Worm (Caenorhabditis elegans): ENCODE data around the gene M163.5.
A peak's percentile ranks its signal among the peaks of the same experiment; 100 is the strongest.

M163.5 gene

DNA sequence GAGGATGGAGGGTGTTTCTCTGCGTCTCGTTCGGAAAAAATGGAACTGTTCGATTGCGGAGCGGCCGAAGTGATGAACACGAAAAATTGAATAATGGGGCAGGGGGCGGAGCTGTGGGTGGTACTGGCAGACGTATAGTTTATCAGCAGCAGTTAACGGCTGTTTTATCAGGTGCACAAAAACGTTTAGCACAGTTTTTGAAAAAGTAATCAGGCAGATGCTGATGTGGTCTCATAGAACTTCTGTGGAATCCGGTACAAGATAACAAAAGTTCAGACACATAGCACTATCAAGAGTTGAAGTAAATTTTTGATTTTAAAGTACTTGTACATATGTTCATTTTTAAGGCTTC lies 30.7 kb downstream of the M163.5 start (continued):
- TF ChIP-seq nhr-102 (tag; optimal IDR thresholded peaks at IDR 0.05) (no peak), rbr-2 (tag; optimal IDR thresholded peaks at IDR 0.05) (no peak), daf-16 (GFP tag; optimal IDR thresholded peaks at IDR 0.05) (no peak), daf-16 (tag; optimal IDR thresholded peaks at IDR 0.05) (peak; percentile 36), ceh-44 (GFP tag; IDR thresholded peaks at IDR 0.05) (no peak), skn-1 (tag; optimal IDR thresholded peaks at IDR 0.05) (no peak), nhr-11 (tag; optimal IDR thresholded peaks at IDR 0.05) (no peak), nhr-111 (GFP tag; optimal IDR thresholded peaks at IDR 0.05) (no peak), aly-2 (tag; optimal IDR thresholded peaks at IDR 0.05) (no peak), Y105C5A.15 (GFP tag; IDR thresholded peaks at IDR 0.05) (no peak), nhr-77 (tag; optimal IDR thresholded peaks at IDR 0.05) (no peak), dve-1 (tag; optimal IDR thresholded peaks at IDR 0.05; ENCODE audit: insufficient read depth) (peak; percentile 54), ceh-20 (GFP tag; IDR thresholded peaks at IDR 0.05) (no peak), lin-1 (GFP tag; IDR thresholded peaks at IDR 0.05) (0 out of 2 replicates have a peak, but pooled peaks have one; percentile 20), attf-4 (tag; optimal IDR thresholded peaks at IDR 0.05) (no peak), ztf-7 (tag; optimal IDR thresholded peaks at IDR 0.05) (no peak), R02D3.7 (tag; optimal IDR thresholded peaks at IDR 0.05) (no peak), dmd-6 (GFP tag; IDR thresholded peaks at IDR 0.05) (peak; percentile 35), pha-4 (GFP tag; IDR thresholded peaks at IDR 0.05) (no peak), pha-4 (tag; optimal IDR thresholded peaks at IDR 0.05) (no peak), unc-62 (GFP tag; optimal IDR thresholded peaks at IDR 0.05 in 1 of 2) (no peak), unc-62 (tag; optimal IDR thresholded peaks at IDR 0.05) (no peak), gei-8 (GFP tag; optimal IDR thresholded peaks at IDR 0.05) (no peak), egl-27 (tag; optimal IDR thresholded peaks at IDR 0.05) (no peak), pqm-1 (tag; optimal IDR thresholded peaks at IDR 0.05) (peak; percentile 72), ceh-62 (tag; optimal IDR thresholded peaks at IDR 0.05) (no peak), D1046.2 (GFP tag; IDR thresholded peaks at IDR 0.05) (no peak), vab-7 (GFP tag; IDR thresholded peaks at IDR 0.05) (no peak), sdz-12 (GFP tag; optimal IDR thresholded peaks at IDR 0.05) (no peak), aha-1 (tag) (no peak), F10B5.3 (tag; optimal IDR thresholded peaks at IDR 0.05) (peak; percentile 7), nhr-6 (tag; optimal IDR thresholded peaks at IDR 0.05) (no peak), lim-7 (GFP tag; IDR thresholded peaks at IDR 0.05) (no peak), tra-1 (GFP tag; IDR thresholded peaks at IDR 0.05) (0 out of 2 replicates have a peak, but pooled peaks have one; percentile 12), cey-2 (tag; optimal IDR thresholded peaks at IDR 0.05; ENCODE audit: borderline replicate concordance, insufficient read depth) (no peak), Y48G9A.11 (GFP tag; IDR thresholded peaks at IDR 0.05) (no peak), Y75B8A.6 (GFP tag; IDR thresholded peaks at IDR 0.05) (no peak), duxl-1 (tag; optimal IDR thresholded peaks at IDR 0.05; ENCODE audit: poor library complexity) (no peak), daf-8 (GFP tag; IDR thresholded peaks at IDR 0.05) (no peak), hmg-1.1 (GFP tag; IDR thresholded peaks at IDR 0.05) (no peak), spr-1 (tag; optimal IDR thresholded peaks at IDR 0.05) (no peak), madf-9 (GFP tag; conservative IDR thresholded peaks at IDR 0.05) (no peak), zfp-2 (tag; optimal IDR thresholded peaks at IDR 0.05) (no peak), snpc-4 (tag; optimal IDR thresholded peaks at IDR 0.05) (no peak), tag-97 (GFP tag; IDR thresholded peaks at IDR 0.05) (no peak), nhr-48 (tag; optimal IDR thresholded peaks at IDR 0.05) (no peak), mdl-1 (tag; optimal IDR thresholded peaks at IDR 0.05) (no peak), lin-29 (GFP tag; IDR thresholded peaks at IDR 0.05) (no peak), egl-43 (GFP tag; IDR thresholded peaks at IDR 0.05) (no peak), daf-19 (GFP tag; conservative IDR thresholded peaks at IDR 0.05) (no peak), lin-15B (tag; optimal IDR thresholded peaks at IDR 0.05) (no peak), lin-39 (tag; optimal IDR thresholded peaks at IDR 0.05) (no peak), nhr-28 (tag; optimal IDR thresholded peaks at IDR 0.05) (peak; percentile 83), daf-12 (tag; optimal IDR thresholded peaks at IDR 0.05) (no peak)
